Fruit fly (Drosophila melanogaster): ENCODE data around the gene CG15210.

CG15210 gene

dm6 chrX:10838962-10839361, at the start of gene CG15210:
Gene CG15210, plus strand, starts transcription at chrX:10839230.
- TF ChIP-seq CG1620 (GFP tag; optimal IDR thresholded peaks at IDR 0.05) (no peak), cic (GFP tag; optimal IDR thresholded peaks at IDR 0.05) (no peak), Hr96 (GFP tag; optimal IDR thresholded peaks at IDR 0.05) (no peak), bab1 (GFP tag; optimal IDR thresholded peaks at IDR 0.05) (peak; percentile 20)

dm6 chrX:10789279-10789678, 49.8 kb upstream of the CG15210 start:
- TF ChIP-seq Clk (GFP tag; optimal IDR thresholded peaks at IDR 0.05) (no peak), bab1 (GFP tag; optimal IDR thresholded peaks at IDR 0.05) (no peak), toe (GFP tag; optimal IDR thresholded peaks at IDR 0.05) (no peak), Mnt (GFP tag; optimal IDR thresholded peaks at IDR 0.05) (no peak), Hr96 (GFP tag; optimal IDR thresholded peaks at IDR 0.05) (no peak), tj (GFP tag; optimal IDR thresholded peaks at IDR 0.05) (no peak), CG11617 (GFP tag; optimal IDR thresholded peaks at IDR 0.05) (no peak), ovo (GFP tag; optimal IDR thresholded peaks at IDR 0.05) (no peak), CG33017 (tag; optimal IDR thresholded peaks at IDR 0.05) (no peak), CG7045 (GFP tag; optimal IDR thresholded peaks at IDR 0.05) (no peak), cnc (optimal IDR thresholded peaks at IDR 0.05) (no peak)

dm6 chrX:10801033-10801432, 38.0 kb upstream of the CG15210 start:
- TF ChIP-seq Crg-1 (GFP tag; optimal IDR thresholded peaks at IDR 0.05) = no peak
- TF ChIP-seq tj (GFP tag; optimal IDR thresholded peaks at IDR 0.05) = no peak
- TF ChIP-seq bab1 (GFP tag; optimal IDR thresholded peaks at IDR 0.05) = no peak
- TF ChIP-seq ovo (GFP tag; optimal IDR thresholded peaks at IDR 0.05) = no peak
- no peak for TF ChIP-seq CG11617 (GFP tag; optimal IDR thresholded peaks at IDR 0.05)
- no peak for TF ChIP-seq CG14711 (tag; optimal IDR thresholded peaks at IDR 0.05)
- TF ChIP-seq Hr96 (GFP tag; optimal IDR thresholded peaks at IDR 0.05) = no peak
- TF ChIP-seq Clk (GFP tag; optimal IDR thresholded peaks at IDR 0.05) = no peak
- TF ChIP-seq cnc (optimal IDR thresholded peaks at IDR 0.05) = no peak
- no peak for TF ChIP-seq pad (GFP tag; optimal IDR thresholded peaks at IDR 0.05)

- peak; percentile 19 for TF ChIP-seq Mnt (GFP tag; optimal IDR thresholded peaks at IDR 0.05)
- no peak for TF ChIP-seq cnc (optimal IDR thresholded peaks at IDR 0.05)
- TF ChIP-seq CG7101 (tag; optimal IDR thresholded peaks at IDR 0.05) = no peak
- no peak for TF ChIP-seq CG1620 (GFP tag; optimal IDR thresholded peaks at IDR 0.05)
- no peak for TF ChIP-seq CG14711 (tag; optimal IDR thresholded peaks at IDR 0.05)
- TF ChIP-seq bab1 (GFP tag; optimal IDR thresholded peaks at IDR 0.05) = no peak
- peak; percentile 99 for TF ChIP-seq tj (GFP tag; optimal IDR thresholded peaks at IDR 0.05)
- no peak for TF ChIP-seq CG5204 (GFP tag; optimal IDR thresholded peaks at IDR 0.05)
- TF ChIP-seq pad (GFP tag; optimal IDR thresholded peaks at IDR 0.05) = no peak
- TF ChIP-seq CG12768 (GFP tag; optimal IDR thresholded peaks at IDR 0.05) = no peak
- no peak for TF ChIP-seq Hr96 (GFP tag; optimal IDR thresholded peaks at IDR 0.05)
- TF ChIP-seq CG11617 (GFP tag; optimal IDR thresholded peaks at IDR 0.05) = no peak
- TF ChIP-seq Crg-1 (GFP tag; optimal IDR thresholded peaks at IDR 0.05) = no peak
- TF ChIP-seq ovo (GFP tag; optimal IDR thresholded peaks at IDR 0.05) = peak; percentile 78
- TF ChIP-seq kay (GFP tag; ENCODE audit: borderline replicate concordance) = peak; percentile 6
- no peak for TF ChIP-seq Clk (GFP tag; optimal IDR thresholded peaks at IDR 0.05)
- TF ChIP-seq cic (GFP tag; optimal IDR thresholded peaks at IDR 0.05) = peak; percentile 7
- TF ChIP-seq CG7045 (GFP tag; optimal IDR thresholded peaks at IDR 0.05) = no peak
These were observed 37.1 kb upstream of the CG15210 start for dm6 chrX:10801827-10802456.

dm6 chrX:10802457-10803378, 36.3 kb upstream of the CG15210 start:
- TF ChIP-seq CG33017 (tag; optimal IDR thresholded peaks at IDR 0.05) (peak; percentile 67), Mnt (GFP tag; optimal IDR thresholded peaks at IDR 0.05) (no peak), CG14711 (tag; optimal IDR thresholded peaks at IDR 0.05) (peak; percentile 75), cnc (optimal IDR thresholded peaks at IDR 0.05) (no peak), CG7101 (tag; optimal IDR thresholded peaks at IDR 0.05) (peak; percentile 77), Hr96 (GFP tag; optimal IDR thresholded peaks at IDR 0.05) (no peak), cic (GFP tag; optimal IDR thresholded peaks at IDR 0.05) (no peak), Clk (GFP tag; optimal IDR thresholded peaks at IDR 0.05) (no peak), pad (GFP tag; optimal IDR thresholded peaks at IDR 0.05) (no peak), CG12768 (GFP tag; optimal IDR thresholded peaks at IDR 0.05) (peak; percentile 5), tj (GFP tag; optimal IDR thresholded peaks at IDR 0.05) (no peak), ovo (GFP tag; optimal IDR thresholded peaks at IDR 0.05) (no peak), bab1 (GFP tag; optimal IDR thresholded peaks at IDR 0.05) (peak; percentile 18), CG5204 (GFP tag; optimal IDR thresholded peaks at IDR 0.05) (no peak), CG1620 (GFP tag; optimal IDR thresholded peaks at IDR 0.05) (no peak), toe (GFP tag; optimal IDR thresholded peaks at IDR 0.05) (no peak), Crg-1 (GFP tag; optimal IDR thresholded peaks at IDR 0.05) (no peak), CG11617 (GFP tag; optimal IDR thresholded peaks at IDR 0.05) (peak; percentile 26), kay (GFP tag; ENCODE audit: borderline replicate concordance) (peak; percentile 89), CG7045 (GFP tag; optimal IDR thresholded peaks at IDR 0.05) (peak; percentile 22)

dm6 chrX:10804042-10804441, 35.0 kb upstream of the CG15210 start:
- TF ChIP-seq kay (GFP tag; ENCODE audit: borderline replicate concordance) = no peak
- TF ChIP-seq CG7101 (tag; optimal IDR thresholded peaks at IDR 0.05) = no peak
- TF ChIP-seq CG1620 (GFP tag; optimal IDR thresholded peaks at IDR 0.05) = no peak
- no peak for TF ChIP-seq bab1 (GFP tag; optimal IDR thresholded peaks at IDR 0.05)
- no peak for TF ChIP-seq CG5204 (GFP tag; optimal IDR thresholded peaks at IDR 0.05)
- TF ChIP-seq Hr96 (GFP tag; optimal IDR thresholded peaks at IDR 0.05) = no peak
- TF ChIP-seq Clk (GFP tag; optimal IDR thresholded peaks at IDR 0.05) = no peak
- no peak for TF ChIP-seq Crg-1 (GFP tag; optimal IDR thresholded peaks at IDR 0.05)
- no peak for TF ChIP-seq Mnt (GFP tag; optimal IDR thresholded peaks at IDR 0.05)
- no peak for TF ChIP-seq cnc (optimal IDR thresholded peaks at IDR 0.05)
- no peak for TF ChIP-seq CG14711 (tag; optimal IDR thresholded peaks at IDR 0.05)
- TF ChIP-seq pad (GFP tag; optimal IDR thresholded peaks at IDR 0.05) = no peak
- TF ChIP-seq toe (GFP tag; optimal IDR thresholded peaks at IDR 0.05) = no peak
- no peak for TF ChIP-seq ovo (GFP tag; optimal IDR thresholded peaks at IDR 0.05)
- no peak for TF ChIP-seq CG12768 (GFP tag; optimal IDR thresholded peaks at IDR 0.05)
